Fruit fly (Drosophila melanogaster) whole organism, wandering third instar larva: Measurements from ENCODE around the gene CG13907.

ENCODE experiments used
- Abd-B ChIP-seq: fragments of >200 bp; optimal IDR thresholded peaks from 2 replicates; lab custom pipeline; 2017; ENCODE audit warnings: missing biosample characterization, missing genetic modification characterization
- CG32264 ChIP-seq: fragments of 200-800 bp; sonication (Bioruptor generic); optimal IDR thresholded peaks from 2 replicates; lab custom pipeline; 2016; ENCODE audit warnings: missing biosample characterization, missing genetic modification characterization
- CG9705 ChIP-seq: fragments of 200-800 bp; sonication (Bioruptor generic); optimal IDR thresholded peaks from 2 replicates; lab custom pipeline; 2018; ENCODE audit warnings: missing biosample characterization, mild to moderate bottlenecking, missing genetic modification characterization
- CrebA ChIP-seq: fragments of 200-800 bp; sonication (Bioruptor generic); optimal IDR thresholded peaks from 2 replicates; lab custom pipeline; 2016; ENCODE audit warnings: missing biosample characterization, mild to moderate bottlenecking, missing genetic modification characterization, borderline replicate concordance
- Dfd ChIP-seq: fragments of >200 bp; optimal IDR thresholded peaks from 2 replicates; lab custom pipeline; 2017; ENCODE audit warnings: missing biosample characterization, missing genetic modification characterization
- Dif ChIP-seq: fragments of 200-275, 200-300 bp; sonication (Bioruptor generic); optimal IDR thresholded peaks from 2 replicates; lab custom pipeline; 2018; ENCODE audit warnings: missing biosample characterization, missing genetic modification characterization; ENCODE audit not compliant: partially characterized antibody
- GATAd ChIP-seq: sonication (Bioruptor generic); optimal IDR thresholded peaks from 2 replicates; lab custom pipeline; 2016; ENCODE audit warnings: missing biosample characterization, missing genetic modification characterization
- HLH106 ChIP-seq: fragments of 200-800 bp; optimal IDR thresholded peaks from 3 replicates; lab custom pipeline; 2019; ENCODE audit warnings: missing biosample characterization, mild to moderate bottlenecking, missing genetic modification characterization, moderate library complexity
- Hnf4 ChIP-seq: fragments of 200-800 bp; sonication (Bioruptor generic); optimal IDR thresholded peaks from 2 replicates; lab custom pipeline; 2016; ENCODE audit warnings: missing biosample characterization, mild to moderate bottlenecking, missing genetic modification characterization
- Hr78 ChIP-seq: fragments of >200 bp; optimal IDR thresholded peaks from 2 replicates; lab custom pipeline; 2017; ENCODE audit warnings: missing biosample characterization, missing genetic modification characterization
- Hr83 ChIP-seq: fragments of 200-300 bp; sonication (Bioruptor generic); optimal IDR thresholded peaks from 2 replicates; lab custom pipeline; 2016; ENCODE audit warnings: missing biosample characterization, mild to moderate bottlenecking, missing genetic modification characterization, moderate library complexity; ENCODE audit not compliant: poor library complexity, severe bottlenecking
- Jra ChIP-seq: sonication (Bioruptor generic); optimal IDR thresholded peaks from 2 replicates; lab custom pipeline; 2016; ENCODE audit warnings: missing biosample characterization, missing genetic modification characterization
- Mio ChIP-seq: sonication (Bioruptor generic); optimal IDR thresholded peaks from 2 replicates; lab custom pipeline; 2016; ENCODE audit warnings: missing biosample characterization, missing genetic modification characterization
- N ChIP-seq: fragments of >200 bp; optimal IDR thresholded peaks from 2 replicates; lab custom pipeline; 2018; ENCODE audit warnings: missing biosample characterization, missing external identifiers, missing genetic modification characterization
- OdsH ChIP-seq: fragments of 200-800 bp; sonication (Bioruptor generic); optimal IDR thresholded peaks from 2 replicates; lab custom pipeline; 2016; ENCODE audit warnings: missing biosample characterization, mild to moderate bottlenecking, missing genetic modification characterization
- Rel ChIP-seq, 2 experiments: fragments of 200-800 bp; sonication (Bioruptor generic) in 1 of 2; optimal IDR thresholded peaks; 2 replicates in 1 of 2; 3 replicates in 1 of 2; lab custom pipeline; 2016 to 2019; ENCODE audit warnings: mild to moderate bottlenecking in 2 of 2, missing biosample characterization in 2 of 2, missing genetic modification characterization in 2 of 2, moderate library complexity in 1 of 2
- Sp1 ChIP-seq: fragments of 200-800 bp; sonication (Bioruptor generic); optimal IDR thresholded peaks from 3 replicates; lab custom pipeline; 2019; ENCODE audit warnings: missing biosample characterization, mild to moderate bottlenecking, missing genetic modification characterization, moderate library complexity
- Vsx2 ChIP-seq: fragments of 200-300, 225-300 bp; sonication (Bioruptor generic); optimal IDR thresholded peaks from 2 replicates; lab custom pipeline; 2018; ENCODE audit warnings: missing biosample characterization, missing genetic modification characterization; ENCODE audit not compliant: partially characterized antibody
- br ChIP-seq: fragments of 200-800 bp; sonication (Bioruptor generic); optimal IDR thresholded peaks from 2 replicates; lab custom pipeline; 2016; ENCODE audit warnings: missing biosample characterization, missing genetic modification characterization
- dl ChIP-seq, 2 experiments: fragments of 175-275, 200-275 bp in 1 of 2; fragments of 200-275 bp in 1 of 2; sonication (Bioruptor generic); optimal IDR thresholded peaks; lab custom pipeline; 2018; ENCODE audit warnings: mild to moderate bottlenecking in 2 of 2, missing biosample characterization in 2 of 2, missing genetic modification characterization in 2 of 2, moderate library complexity in 2 of 2; ENCODE audit not compliant: partially characterized antibody in 2 of 2, insufficient read depth in 1 of 2
- dmrt93B ChIP-seq: fragments of 200-800 bp; sonication (Bioruptor generic); optimal IDR thresholded peaks from 2 replicates; lab custom pipeline; 2018; ENCODE audit warnings: missing biosample characterization, mild to moderate bottlenecking, missing genetic modification characterization
- dsf ChIP-seq: sonication (Bioruptor generic); optimal IDR thresholded peaks from 2 replicates; lab custom pipeline; 2016; ENCODE audit warnings: missing biosample characterization, missing genetic modification characterization, borderline replicate concordance
- ey ChIP-seq: fragments of 200-800 bp; sonication (Bioruptor generic); optimal IDR thresholded peaks from 2 replicates; lab custom pipeline; 2016; ENCODE audit warnings: missing biosample characterization, missing genetic modification characterization
- foxo ChIP-seq, 2 experiments: fragments of 200-800 bp; sonication (Bioruptor generic); optimal IDR thresholded peaks; 2 replicates in 1 of 2; 3 replicates in 1 of 2; lab custom pipeline; 2016 to 2017; ENCODE audit warnings: missing biosample characterization in 2 of 2, missing genetic modification characterization in 2 of 2
- fru ChIP-seq: fragments of 200-800 bp; sonication (Bioruptor generic); optimal IDR thresholded peaks from 3 replicates; lab custom pipeline; 2016; ENCODE audit warnings: missing biosample characterization, mild to moderate bottlenecking, missing genetic modification characterization
- h ChIP-seq: fragments of 200-800 bp; sonication (Bioruptor generic); optimal IDR thresholded peaks from 3 replicates; lab custom pipeline; 2016; ENCODE audit warnings: missing biosample characterization, mild to moderate bottlenecking, missing genetic modification characterization
- jim ChIP-seq: fragments of 175-275, 200-325 bp; sonication (Bioruptor generic); optimal IDR thresholded peaks from 2 replicates; lab custom pipeline; 2016; ENCODE audit warnings: missing biosample characterization, mild to moderate bottlenecking, missing genetic modification characterization
- lola ChIP-seq: fragments of >200 bp; optimal IDR thresholded peaks from 2 replicates; lab custom pipeline; 2017; ENCODE audit warnings: missing biosample characterization, missing genetic modification characterization
- pan ChIP-seq: fragments of >200 bp; optimal IDR thresholded peaks from 2 replicates; lab custom pipeline; 2017
- psq ChIP-seq: fragments of 200-800 bp; sonication (Bioruptor generic); optimal IDR thresholded peaks from 3 replicates; lab custom pipeline; 2017; ENCODE audit warnings: missing biosample characterization, mild to moderate bottlenecking, missing genetic modification characterization, moderate library complexity
- rgr ChIP-seq: fragments of 200-800 bp; sonication (Bioruptor generic); optimal IDR thresholded peaks from 3 replicates; lab custom pipeline; 2016; ENCODE audit warnings: missing biosample characterization, mild to moderate bottlenecking, missing genetic modification characterization
- sage ChIP-seq: fragments of 200-800 bp; sonication (Bioruptor generic); optimal IDR thresholded peaks from 2 replicates; lab custom pipeline; 2016; ENCODE audit warnings: missing biosample characterization, mild to moderate bottlenecking, missing genetic modification characterization
- sv ChIP-seq: fragments of 200-800 bp; sonication (Bioruptor generic); optimal IDR thresholded peaks from 3 replicates; lab custom pipeline; 2016; ENCODE audit warnings: missing biosample characterization, missing genetic modification characterization
- tai ChIP-seq: sonication (Bioruptor generic); optimal IDR thresholded peaks from 2 replicates; lab custom pipeline; 2016; ENCODE audit warnings: missing biosample characterization, missing genetic modification characterization
- usp ChIP-seq: fragments of >200 bp; optimal IDR thresholded peaks from 2 replicates; lab custom pipeline; 2017; ENCODE audit warnings: missing biosample characterization, missing genetic modification characterization
- woc ChIP-seq: sonication (Bioruptor generic); optimal IDR thresholded peaks from 2 replicates; lab custom pipeline; 2016; ENCODE audit warnings: missing biosample characterization, mild to moderate bottlenecking, missing genetic modification characterization

The CG13907 gene

dm6 chr3L:852267-852666 lies 29.5 kb downstream of the CG13907 start:
- TF ChIP-seq Hr83 (GFP tag; lab: Kevin White, UChicago) (no peak), GATAd (GFP tag; lab: Kevin White, UChicago) (no peak), Rel (GFP tag; optimal IDR thresholded peaks at IDR 0.05; lab: Kevin White, UChicago) (no peak), Rel (tag; optimal IDR thresholded peaks at IDR 0.05; lab: Kevin White, UChicago) (no peak), lola (GFP tag; lab: Kevin White, UChicago) (no peak), jim (GFP tag; lab: Kevin White, UChicago) (no peak), dl (GFP tag; optimal IDR thresholded peaks at IDR 0.05; lab: Kevin White, UChicago; ENCODE audit: insufficient read depth in 1 of 2, partially characterized antibody in 2 of 2) (no peak), N (no peak), Mio (GFP tag; lab: Kevin White, UChicago) (no peak), psq (GFP tag; lab: Kevin White, UChicago) (no peak), Hnf4 (GFP tag; lab: Kevin White, UChicago) (no peak), woc (no peak), sage (GFP tag; lab: Kevin White, UChicago) (no peak), Dfd (GFP tag; lab: Kevin White, UChicago) (no peak), Sp1 (no peak), tai (GFP tag; lab: Kevin White, UChicago) (no peak), usp (no peak), Hr78 (GFP tag; lab: Kevin White, UChicago) (no peak)

dm6 chr3L:851061-851460 lies 30.8 kb downstream of the CG13907 start, which contains the start of gene Dci:
Gene Dci (plus strand): TSS chr3L:851346.
- TF ChIP-seq h (peak; percentile 63), br (GFP tag; lab: Kevin White, UChicago) (peak; percentile 47), sv (GFP tag; lab: Kevin White, UChicago) (peak; percentile 69), Vsx2 (GFP tag; lab: Kevin White, UChicago) (no peak), CrebA (no peak), Sp1 (peak; percentile 35), foxo (GFP tag; optimal IDR thresholded peaks at IDR 0.05; lab: Kevin White, UChicago) (peak in 1 of 2 experiments; percentile 78), Dif (GFP tag; lab: Kevin White, UChicago) (no peak), Abd-B (GFP tag; lab: Kevin White, UChicago) (no peak), CG9705 (GFP tag; lab: Kevin White, UChicago) (peak; percentile 27), dmrt93B (GFP tag; lab: Kevin White, UChicago) (peak; percentile 28), Hr83 (GFP tag; lab: Kevin White, UChicago) (peak; percentile 67), fru (GFP tag; lab: Kevin White, UChicago) (peak; percentile 62), lola (GFP tag; lab: Kevin White, UChicago) (no peak), dsf (GFP tag; lab: Kevin White, UChicago) (no peak), tai (GFP tag; lab: Kevin White, UChicago) (no peak), CG32264 (GFP tag; lab: Kevin White, UChicago) (no peak), dl (GFP tag; optimal IDR thresholded peaks at IDR 0.05; lab: Kevin White, UChicago; ENCODE audit: insufficient read depth in 1 of 2, partially characterized antibody in 2 of 2) (no peak), ey (GFP tag; lab: Kevin White, UChicago) (peak; percentile 56), OdsH (peak; percentile 46), woc (no peak), HLH106 (tag; lab: Kevin White, UChicago) (peak; percentile 60), rgr (GFP tag; lab: Kevin White, UChicago) (peak; percentile 67), sage (GFP tag; lab: Kevin White, UChicago) (no peak), pan (lab: Kevin White, UChicago) (no peak), Rel (GFP tag; optimal IDR thresholded peaks at IDR 0.05; lab: Kevin White, UChicago) (no peak), Rel (tag; optimal IDR thresholded peaks at IDR 0.05; lab: Kevin White, UChicago) (peak; percentile 98), GATAd (GFP tag; lab: Kevin White, UChicago) (peak; percentile 16), psq (GFP tag; lab: Kevin White, UChicago) (peak; percentile 44)

dm6 chr3L:843626-844025 lies 38.2 kb downstream of the CG13907 start, which contains the start of gene Cep290:
Gene Cep290 (plus strand): TSS chr3L:843926.
- no peak for TF ChIP-seq h
- no peak for TF ChIP-seq CG32264 (GFP tag; lab: Kevin White, UChicago)
- no peak for TF ChIP-seq OdsH
- TF ChIP-seq Hr83 (GFP tag; lab: Kevin White, UChicago) = no peak
- TF ChIP-seq Sp1 = no peak
- no peak for TF ChIP-seq usp
- no peak for TF ChIP-seq CG9705 (GFP tag; lab: Kevin White, UChicago)
- TF ChIP-seq pan (lab: Kevin White, UChicago) = no peak
- TF ChIP-seq lola (GFP tag; lab: Kevin White, UChicago) = no peak
- no peak for TF ChIP-seq tai (GFP tag; lab: Kevin White, UChicago)
- no peak for TF ChIP-seq CrebA
- TF ChIP-seq dl (GFP tag; optimal IDR thresholded peaks at IDR 0.05; lab: Kevin White, UChicago; ENCODE audit: insufficient read depth in 1 of 2, partially characterized antibody in 2 of 2) = no peak
- TF ChIP-seq HLH106 (tag; lab: Kevin White, UChicago) = no peak
- TF ChIP-seq woc = no peak
- TF ChIP-seq N = no peak
- no peak for TF ChIP-seq foxo (GFP tag; optimal IDR thresholded peaks at IDR 0.05; lab: Kevin White, UChicago)
- no peak for TF ChIP-seq Jra (GFP tag; lab: Kevin White, UChicago)
- TF ChIP-seq Rel (GFP tag; optimal IDR thresholded peaks at IDR 0.05; lab: Kevin White, UChicago) = no peak
- TF ChIP-seq Rel (tag; optimal IDR thresholded peaks at IDR 0.05; lab: Kevin White, UChicago) = no peak
- TF ChIP-seq fru (GFP tag; lab: Kevin White, UChicago) = no peak
- TF ChIP-seq, all 38 proteins: peak for 0
